Fruit fly (Drosophila melanogaster) whole organism, embryonic: ENCODE measurements around the gene trx.
A peak's percentile ranks its signal among the peaks of the same experiment; 100 is the strongest.

Experiments
- Ada2b ChIP-seq: fragments of 200-800 bp; sonication (Bioruptor generic); IDR thresholded peaks from 2 replicates; pipeline ENCODE4 v1.3.6; 2022; ENCODE audit warnings: missing biosample characterization, missing genetic modification characterization
- Adf1 ChIP-seq: fragments of 200-800 bp; sonication (Bioruptor generic); IDR thresholded peaks from 2 replicates; pipeline ENCODE4 v1.3.6; 2022; ENCODE audit warnings: missing biosample characterization, missing genetic modification characterization
- Asciz ChIP-seq: fragments of 200-800 bp; sonication (Bioruptor generic); optimal IDR thresholded peaks from 2 replicates; lab custom pipeline; 2017; ENCODE audit warnings: missing biosample characterization, mild to moderate bottlenecking, missing genetic modification characterization, missing genetic modification reagents
- CG10209 ChIP-seq: fragments of 200-800 bp; sonication (Bioruptor generic); optimal IDR thresholded peaks from 3 replicates; lab custom pipeline; 2017; ENCODE audit warnings: missing biosample characterization, mild to moderate bottlenecking, missing genetic modification characterization, missing genetic modification reagents
- CG10959 ChIP-seq: fragments of 200-800 bp; sonication (Bioruptor generic); IDR thresholded peaks from 2 replicates; pipeline ENCODE4 v1.3.6; 2022; ENCODE audit warnings: missing biosample characterization, missing genetic modification characterization
- CG11093 ChIP-seq: fragments of 200-800 bp; sonication (Bioruptor generic); IDR thresholded peaks from 3 replicates; pipeline ENCODE4 v1.3.6; 2022; ENCODE audit warnings: missing biosample characterization, missing genetic modification characterization
- CG11456 ChIP-seq: fragments of 200-800 bp; sonication (Bioruptor generic); IDR thresholded peaks from 3 replicates; pipeline ENCODE4 v1.3.6; 2022; ENCODE audit warnings: missing biosample characterization, missing genetic modification characterization
- CG12104 ChIP-seq: fragments of 200-800 bp; sonication (Bioruptor generic); optimal IDR thresholded peaks from 3 replicates; lab custom pipeline; 2016; ENCODE audit warnings: missing biosample characterization, missing genetic modification characterization
- CG12659 ChIP-seq: fragments of 200-800 bp; sonication (Bioruptor generic); optimal IDR thresholded peaks from 3 replicates; lab custom pipeline; 2017; ENCODE audit warnings: mild to moderate bottlenecking, missing biosample characterization, missing genetic modification reagents, missing genetic modification characterization
- CG13123 ChIP-seq: fragments of 200-800 bp; sonication (Bioruptor generic); optimal IDR thresholded peaks from 2 replicates; lab custom pipeline; 2016; ENCODE audit warnings: missing biosample characterization, missing genetic modification characterization
- CG13287 ChIP-seq: fragments of 200-800 bp; sonication (Bioruptor generic); IDR thresholded peaks from 2 replicates; pipeline ENCODE4 v1.3.6; 2022; ENCODE audit warnings: missing biosample characterization, missing genetic modification characterization; ENCODE audit not compliant: partially characterized antibody
- CG15479 ChIP-seq: fragments of 200-800 bp; sonication (Bioruptor generic); optimal IDR thresholded peaks from 3 replicates; lab custom pipeline; 2019; ENCODE audit warnings: missing biosample characterization, mild to moderate bottlenecking, missing genetic modification characterization, moderate library complexity
- CG1792 ChIP-seq: fragments of 200-800 bp; sonication (Bioruptor generic); optimal IDR thresholded peaks from 2 replicates; lab custom pipeline; 2016; ENCODE audit warnings: missing biosample characterization, missing genetic modification characterization
- CG18599 ChIP-seq: fragments of 200-800 bp; sonication (Bioruptor generic); optimal IDR thresholded peaks from 3 replicates; lab custom pipeline; 2017; ENCODE audit warnings: missing biosample characterization, missing genetic modification characterization, mild to moderate bottlenecking, moderate library complexity, missing genetic modification reagents
- CG2678 ChIP-seq: fragments of 200-800 bp; sonication (Bioruptor generic); optimal IDR thresholded peaks from 3 replicates; lab custom pipeline; 2019; ENCODE audit warnings: missing biosample characterization, mild to moderate bottlenecking, missing genetic modification characterization, moderate library complexity
- CG4282 ChIP-seq: fragments of 200-800 bp; sonication (Bioruptor generic); optimal IDR thresholded peaks from 2 replicates; lab custom pipeline; 2016; ENCODE audit warnings: missing biosample characterization, missing genetic modification characterization
- CG4617 ChIP-seq: fragments of 200-800 bp; sonication (Bioruptor generic); optimal IDR thresholded peaks from 3 replicates; lab custom pipeline; 2016; ENCODE audit warnings: missing biosample characterization, missing genetic modification characterization, borderline replicate concordance
- CG5180 ChIP-seq: fragments of 200-800 bp; sonication (Bioruptor generic); optimal IDR thresholded peaks from 3 replicates; lab custom pipeline; 2017; ENCODE audit warnings: missing biosample characterization, missing genetic modification characterization, mild to moderate bottlenecking, moderate library complexity, missing genetic modification reagents
- CG8388 ChIP-seq: fragments of 200-800 bp; sonication (Bioruptor generic); optimal IDR thresholded peaks from 2 replicates; lab custom pipeline; 2019; ENCODE audit warnings: missing biosample characterization, mild to moderate bottlenecking, missing genetic modification characterization, moderate library complexity
- CG9876 ChIP-seq: fragments of 200-800 bp; sonication (Bioruptor generic); optimal IDR thresholded peaks from 2 replicates; lab custom pipeline; 2016; ENCODE audit warnings: missing biosample characterization, missing genetic modification characterization
- Dad ChIP-seq: fragments of 200-800 bp; sonication (Bioruptor generic); optimal IDR thresholded peaks from 3 replicates; lab custom pipeline; 2016; ENCODE audit warnings: missing biosample characterization, missing genetic modification characterization
- Elba2 ChIP-seq: fragments of 200-800 bp; sonication (Bioruptor generic); optimal IDR thresholded peaks from 3 replicates; lab custom pipeline; 2016; ENCODE audit warnings: missing biosample characterization, missing genetic modification characterization
- Ets65A ChIP-seq: fragments of 200-800 bp; sonication (Bioruptor generic); peaks from one replicate; lab custom pipeline; 2016; ENCODE audit warnings: missing biosample characterization, missing genetic modification characterization
- H2.0 ChIP-seq: fragments of 200-800 bp; sonication (Bioruptor generic); IDR thresholded peaks from 2 replicates; pipeline ENCODE4 v1.3.6; 2022; ENCODE audit warnings: missing biosample characterization, missing genetic modification characterization
- HHEX ChIP-seq: fragments of 200-800 bp; sonication (Bioruptor generic); optimal IDR thresholded peaks from 3 replicates; lab custom pipeline; 2017; ENCODE audit warnings: missing biosample characterization, mild to moderate bottlenecking, missing genetic modification characterization, missing genetic modification reagents
- Jarid2 ChIP-seq: fragments of 200-800 bp; sonication (Bioruptor generic); optimal IDR thresholded peaks from 3 replicates; lab custom pipeline; 2017; ENCODE audit warnings: mild to moderate bottlenecking, missing biosample characterization, missing genetic modification reagents, missing genetic modification characterization
- Lhr ChIP-seq: fragments of 200-800 bp; sonication (Bioruptor generic); optimal IDR thresholded peaks from 3 replicates; lab custom pipeline; 2017; ENCODE audit warnings: mild to moderate bottlenecking, missing biosample characterization, missing genetic modification reagents, missing genetic modification characterization
- Mad ChIP-seq: fragments of 200-800 bp; sonication (Bioruptor generic); optimal IDR thresholded peaks from 2 replicates; lab custom pipeline; 2016; ENCODE audit warnings: missing biosample characterization, missing genetic modification characterization
- Myb ChIP-seq: fragments of 200-800 bp; sonication (Bioruptor generic); optimal IDR thresholded peaks from 2 replicates; lab custom pipeline; 2016; ENCODE audit warnings: missing biosample characterization, missing genetic modification characterization
- Rx ChIP-seq: fragments of 200-800 bp; sonication (Bioruptor generic); IDR thresholded peaks from 2 replicates; pipeline ENCODE4 v1.3.6; 2022; ENCODE audit warnings: missing biosample characterization, missing genetic modification characterization
- Taf1 ChIP-seq: fragments of 200-800 bp; sonication (Bioruptor generic); IDR thresholded peaks from 2 replicates; pipeline ENCODE4 v1.3.6; 2022; ENCODE audit warnings: missing biosample characterization, missing genetic modification characterization
- ac ChIP-seq: fragments of 200-800 bp; sonication (Bioruptor generic); optimal IDR thresholded peaks from 3 replicates; lab custom pipeline; 2017; ENCODE audit warnings: missing biosample characterization, mild to moderate bottlenecking, missing genetic modification characterization
- aop ChIP-seq: fragments of 200-800 bp; sonication (Bioruptor generic); IDR thresholded peaks from 2 replicates; pipeline ENCODE4 v1.3.6; 2022; ENCODE audit warnings: missing biosample characterization, missing genetic modification characterization
- bsh ChIP-seq, 2 experiments: fragments of 200-800 bp; sonication (Bioruptor generic); optimal IDR thresholded peaks; 2 replicates each; lab custom pipeline; 2017 to 2018; ENCODE audit warnings: mild to moderate bottlenecking in 2 of 2, missing biosample characterization in 2 of 2, missing genetic modification characterization in 2 of 2, moderate library complexity in 1 of 2
- chn ChIP-seq: fragments of 200-800 bp; sonication (Bioruptor generic); optimal IDR thresholded peaks from 2 replicates; lab custom pipeline; 2016; ENCODE audit warnings: missing biosample characterization, missing genetic modification characterization
- crp ChIP-seq, 2 experiments: fragments of 200-800 bp; sonication (Bioruptor generic); optimal IDR thresholded peaks; 2 replicates in 1 of 2; 3 replicates in 1 of 2; lab custom pipeline; 2017; ENCODE audit warnings: missing biosample characterization in 2 of 2, missing genetic modification characterization in 2 of 2, mild to moderate bottlenecking in 1 of 2, moderate library complexity in 1 of 2
- fd96Cb ChIP-seq: fragments of 200-800 bp; sonication (Bioruptor generic); optimal IDR thresholded peaks from 2 replicates; lab custom pipeline; 2018; ENCODE audit warnings: missing biosample characterization, mild to moderate bottlenecking, missing genetic modification characterization, moderate library complexity
- gro ChIP-seq: fragments of 200-800 bp; sonication (Bioruptor generic); optimal IDR thresholded peaks from 2 replicates; lab custom pipeline; 2016; ENCODE audit warnings: missing biosample characterization, missing genetic modification characterization
- h ChIP-seq: fragments of >200 bp; optimal IDR thresholded peaks from 2 replicates; lab custom pipeline; 2017
- her ChIP-seq: fragments of 200-800 bp; sonication (Bioruptor generic); optimal IDR thresholded peaks from 2 replicates; lab custom pipeline; 2016; ENCODE audit warnings: missing biosample characterization, missing genetic modification characterization
- lmd ChIP-seq: fragments of 200-800 bp; sonication (Bioruptor generic); IDR thresholded peaks from 2 replicates; pipeline ENCODE4 v1.3.6; 2022; ENCODE audit warnings: missing biosample characterization, missing genetic modification characterization
- pb ChIP-seq: fragments of 200-800 bp; sonication (Bioruptor generic); optimal IDR thresholded peaks from 3 replicates; lab custom pipeline; 2016; ENCODE audit warnings: missing biosample characterization, missing genetic modification characterization
- rib ChIP-seq: fragments of 200-800 bp; sonication (Bioruptor generic); IDR thresholded peaks from 2 replicates; pipeline ENCODE4 v1.3.6; 2022; ENCODE audit warnings: missing biosample characterization, missing genetic modification characterization
- ro ChIP-seq: fragments of 200-800 bp; sonication (Bioruptor generic); IDR thresholded peaks from 2 replicates; pipeline ENCODE4 v1.3.6; 2022; ENCODE audit warnings: missing biosample characterization, missing genetic modification characterization
- shn ChIP-seq: fragments of 200-800 bp; sonication (Bioruptor generic); optimal IDR thresholded peaks from 3 replicates; lab custom pipeline; 2016; ENCODE audit warnings: missing biosample characterization, missing genetic modification characterization
- slbo ChIP-seq: fragments of 200-800 bp; sonication (Bioruptor generic); IDR thresholded peaks from 2 replicates; pipeline ENCODE4 v1.3.6; 2022; ENCODE audit warnings: missing biosample characterization, missing genetic modification characterization
- sug ChIP-seq: fragments of 200-800 bp; optimal IDR thresholded peaks from 2 replicates; lab custom pipeline; 2019; ENCODE audit warnings: missing biosample characterization, mild to moderate bottlenecking, missing genetic modification characterization, moderate library complexity
- tx ChIP-seq: fragments of 200-800 bp; sonication (Bioruptor generic); optimal IDR thresholded peaks from 2 replicates; lab custom pipeline; 2016; ENCODE audit warnings: missing biosample characterization, missing genetic modification characterization
- vnd ChIP-seq: fragments of 200-800 bp; sonication (Bioruptor generic); IDR thresholded peaks from 3 replicates; pipeline ENCODE4 v1.3.6; 2022; ENCODE audit warnings: missing biosample characterization, missing genetic modification characterization; ENCODE audit not compliant: partially characterized antibody
- zen ChIP-seq: fragments of 200-800 bp; sonication (Bioruptor generic); optimal IDR thresholded peaks from 3 replicates; lab custom pipeline; 2018; ENCODE audit warnings: missing biosample characterization, mild to moderate bottlenecking, missing genetic modification characterization, moderate library complexity

trx gene

dm6 chr3R:14289958-14290835, 3.5 kb upstream of the trx start (continued):
- no peak for TF ChIP-seq fd96Cb (tag; lab: Kevin White, UChicago)
- TF ChIP-seq sug (tag; lab: Kevin White, UChicago), result peak; percentile 10
- TF ChIP-seq CG12104 (GFP tag; lab: Kevin White, UChicago), result no peak
- TF ChIP-seq zen, result no peak
- TF ChIP-seq CG5180 (GFP tag; lab: Kevin White, UChicago), result peak; percentile 5
- TF ChIP-seq Adf1 (GFP tag; lab: Robert Waterston, UW), result no peak
- no peak for TF ChIP-seq tx (GFP tag; lab: Kevin White, UChicago)
- no peak for TF ChIP-seq CG15479 (GFP tag; lab: Kevin White, UChicago)
- TF ChIP-seq gro (GFP tag; lab: Kevin White, UChicago), result no peak
- TF ChIP-seq CG8388, result no peak
- no peak for TF ChIP-seq h (lab: Kevin White, UChicago)
- no peak for TF ChIP-seq CG13287 (GFP tag; lab: Robert Waterston, UW)
- TF ChIP-seq CG2678 (tag; lab: Kevin White, UChicago), result peak; percentile 59
- no peak for TF ChIP-seq CG4282 (GFP tag; lab: Kevin White, UChicago)
- TF ChIP-seq CG18599 (GFP tag; lab: Kevin White, UChicago), result peak; percentile 51
- no peak for TF ChIP-seq her (GFP tag; lab: Kevin White, UChicago)
- no peak for TF ChIP-seq Asciz (GFP tag; lab: Kevin White, UChicago)
- peak; percentile 29; the same call in 1 of the 2 replicates for TF ChIP-seq slbo (GFP tag; lab: Robert Waterston, UW)
- peak; percentile 19 for TF ChIP-seq CG10209 (GFP tag; lab: Kevin White, UChicago)
- TF ChIP-seq CG10959 (GFP tag; lab: Robert Waterston, UW), result no peak
- no peak for TF ChIP-seq Rx (GFP tag; lab: Robert Waterston, UW)
- TF ChIP-seq Ets65A, result no peak
- no peak for TF ChIP-seq Lhr (GFP tag; lab: Kevin White, UChicago)
- TF ChIP-seq vnd (GFP tag; lab: Robert Waterston, UW), result no peak
- TF ChIP-seq ro (GFP tag; lab: Robert Waterston, UW), result no peak
- TF ChIP-seq lmd (GFP tag; lab: Robert Waterston, UW), result no peak
- no peak for TF ChIP-seq ac
- no peak for TF ChIP-seq aop (GFP tag; lab: Robert Waterston, UW)
- no peak for TF ChIP-seq shn
- no peak for TF ChIP-seq rib (GFP tag; lab: Robert Waterston, UW)
- TF ChIP-seq CG13123 (GFP tag; lab: Kevin White, UChicago), result no peak
- TF ChIP-seq CG9876, result no peak
- peak; percentile 14; the same call in 1 of the 2 replicates for TF ChIP-seq Ada2b
- no peak for TF ChIP-seq pb (GFP tag; lab: Kevin White, UChicago)
- TF ChIP-seq CG4617, result no peak
- peak; percentile 48 for TF ChIP-seq CG12659 (GFP tag; lab: Kevin White, UChicago)
- TF ChIP-seq crp (GFP tag; optimal IDR thresholded peaks at IDR 0.05; lab: Kevin White, UChicago), result no peak
- TF ChIP-seq bsh (GFP tag; optimal IDR thresholded peaks at IDR 0.05; lab: Kevin White, UChicago), result peak in 1 of 2 experiments; percentile 6
- TF ChIP-seq chn, result no peak
- no peak for TF ChIP-seq H2.0 (GFP tag; lab: Robert Waterston, UW)
- no peak for TF ChIP-seq Taf1 (GFP tag; lab: Robert Waterston, UW)
- TF ChIP-seq HHEX (GFP tag; lab: Kevin White, UChicago), result peak; percentile 46
- TF ChIP-seq CG1792 (GFP tag; lab: Kevin White, UChicago), result no peak
- no peak for TF ChIP-seq Mad (GFP tag; lab: Kevin White, UChicago)
- no peak for TF ChIP-seq Jarid2 (GFP tag; lab: Kevin White, UChicago)
- no peak for TF ChIP-seq Elba2 (GFP tag; lab: Kevin White, UChicago)
- TF ChIP-seq CG11456 (GFP tag; lab: Robert Waterston, UW), result no peak
- TF ChIP-seq Dad (GFP tag; lab: Kevin White, UChicago), result no peak
- no peak for TF ChIP-seq CG11093 (GFP tag; lab: Robert Waterston, UW)
- TF ChIP-seq Myb (GFP tag; lab: Kevin White, UChicago), result no peak
